Worm (Caenorhabditis elegans): ENCODE measurements around the gene F22B7.1.

The F22B7.1 gene

ce11 chrIII:8652112-8652694 is 12.9 kb upstream of the F22B7.1 start:
- TF ChIP-seq nhr-237 (tag; optimal IDR thresholded peaks at IDR 0.05) (no peak), ztf-11 (tag; optimal IDR thresholded peaks at IDR 0.05) (no peak), lin-13 (tag; optimal IDR thresholded peaks at IDR 0.05) (no peak), lsy-2 (tag; optimal IDR thresholded peaks at IDR 0.05) (no peak), M03D4.4 (tag; optimal IDR thresholded peaks at IDR 0.05) (no peak), unc-120 (tag; optimal IDR thresholded peaks at IDR 0.05; ENCODE audit: poor library complexity, severe bottlenecking) (no peak), lin-32 (GFP tag; optimal IDR thresholded peaks at IDR 0.05) (no peak)

- peak; percentile 42 for TF ChIP-seq lin-32 (GFP tag; optimal IDR thresholded peaks at IDR 0.05)
- no peak for TF ChIP-seq ham-2 (GFP tag; optimal IDR thresholded peaks at IDR 0.05)
- peak; percentile 5 for TF ChIP-seq bed-3 (GFP tag; optimal IDR thresholded peaks at IDR 0.05)
- TF ChIP-seq M03D4.4 (tag; optimal IDR thresholded peaks at IDR 0.05) = peak; percentile 57
- peak; percentile 25 for TF ChIP-seq ceh-43 (GFP tag; optimal IDR thresholded peaks at IDR 0.05)
- TF ChIP-seq sem-2 (GFP tag; optimal IDR thresholded peaks at IDR 0.05) = peak; percentile 44
- TF ChIP-seq ceh-83 (GFP tag; optimal IDR thresholded peaks at IDR 0.05) = peak; percentile 66
- peak; percentile 21 for TF ChIP-seq unc-62 (GFP tag; optimal IDR thresholded peaks at IDR 0.05)
- TF ChIP-seq cnd-1 (tag; optimal IDR thresholded peaks at IDR 0.05) = peak; percentile 32
- TF ChIP-seq tbx-8 (GFP tag; optimal IDR thresholded peaks at IDR 0.05) = no peak
- TF ChIP-seq mab-5 (tag; optimal IDR thresholded peaks at IDR 0.05) = no peak
- TF ChIP-seq sptf-1 (tag; optimal IDR thresholded peaks at IDR 0.05) = peak; percentile 64
- TF ChIP-seq unc-120 (tag; optimal IDR thresholded peaks at IDR 0.05; ENCODE audit: poor library complexity, severe bottlenecking) = peak; percentile 48
- no peak for TF ChIP-seq flh-1 (GFP tag; optimal IDR thresholded peaks at IDR 0.05)
- no peak for TF ChIP-seq nhr-12 (tag; optimal IDR thresholded peaks at IDR 0.05)
- peak; percentile 66 for TF ChIP-seq mls-2 (tag; optimal IDR thresholded peaks at IDR 0.05)
- TF ChIP-seq nhr-76 (tag; optimal IDR thresholded peaks at IDR 0.05) = no peak
- no peak for TF ChIP-seq snpc-4 (tag; optimal IDR thresholded peaks at IDR 0.05)
- TF ChIP-seq ztf-11 (tag; optimal IDR thresholded peaks at IDR 0.05) = peak; percentile 6
- TF ChIP-seq drap-1 (GFP tag; optimal IDR thresholded peaks at IDR 0.05) = peak; percentile 57
Observed at ce11 chrIII:8652922-8653321, 12.2 kb upstream of the F22B7.1 start.

ce11 chrIII:8653457-8653856 is 11.7 kb upstream of the F22B7.1 start:
- TF ChIP-seq tbx-8 (GFP tag; optimal IDR thresholded peaks at IDR 0.05) (no peak), ces-1 (GFP tag; optimal IDR thresholded peaks at IDR 0.05) (no peak), sptf-1 (tag; optimal IDR thresholded peaks at IDR 0.05) (no peak), ztf-11 (tag; optimal IDR thresholded peaks at IDR 0.05) (no peak), blmp-1 (tag; optimal IDR thresholded peaks at IDR 0.05) (no peak), unc-62 (GFP tag; optimal IDR thresholded peaks at IDR 0.05) (no peak)

ce11 chrIII:8653875-8654386 is 11.2 kb upstream of the F22B7.1 start, which contains the start of gene F22B7.9:
TSS of gene F22B7.9 (minus strand) at chrIII:8653925.
- TF ChIP-seq unc-39 (tag; optimal IDR thresholded peaks at IDR 0.05) (no peak), ceh-83 (GFP tag; optimal IDR thresholded peaks at IDR 0.05) (no peak), ztf-11 (tag; optimal IDR thresholded peaks at IDR 0.05) (no peak), lsy-2 (tag; optimal IDR thresholded peaks at IDR 0.05) (no peak), ceh-43 (GFP tag; optimal IDR thresholded peaks at IDR 0.05) (no peak), drap-1 (GFP tag; optimal IDR thresholded peaks at IDR 0.05) (no peak), nhr-28 (tag; optimal IDR thresholded peaks at IDR 0.05) (no peak), unc-120 (tag; optimal IDR thresholded peaks at IDR 0.05; ENCODE audit: poor library complexity, severe bottlenecking) (no peak), mab-5 (tag; optimal IDR thresholded peaks at IDR 0.05) (no peak), sem-2 (GFP tag; optimal IDR thresholded peaks at IDR 0.05) (no peak), nhr-237 (tag; optimal IDR thresholded peaks at IDR 0.05) (no peak), blmp-1 (tag; optimal IDR thresholded peaks at IDR 0.05) (no peak), lin-32 (GFP tag; optimal IDR thresholded peaks at IDR 0.05) (no peak)

ce11 chrIII:8654400-8654980 is 10.6 kb upstream of the F22B7.1 start:
- TF ChIP-seq lin-13 (tag; optimal IDR thresholded peaks at IDR 0.05) (no peak), mls-2 (tag; optimal IDR thresholded peaks at IDR 0.05) (no peak), drap-1 (GFP tag; optimal IDR thresholded peaks at IDR 0.05) (no peak), sptf-1 (tag; optimal IDR thresholded peaks at IDR 0.05) (no peak), ceh-43 (GFP tag; optimal IDR thresholded peaks at IDR 0.05) (no peak), blmp-1 (tag; optimal IDR thresholded peaks at IDR 0.05) (no peak)
